Fruit fly (Drosophila melanogaster) whole organism, pupa: Measurements from ENCODE around the gene CG46339.

Source experiments
- CG12605 ChIP-seq: fragments of 200-800 bp; sonication (Bioruptor generic); IDR thresholded peaks from 2 replicates; pipeline ENCODE4 v1.3.6; 2022; ENCODE audit warnings: missing biosample characterization, missing genetic modification characterization
- CG13204 ChIP-seq: fragments of 200-800 bp; sonication (Bioruptor generic); optimal IDR thresholded peaks from 2 replicates; lab custom pipeline; 2018; ENCODE audit warnings: missing biosample characterization, mild to moderate bottlenecking, missing genetic modification characterization, moderate library complexity
- CG8301 ChIP-seq: fragments of 200-800 bp; sonication (Bioruptor generic); optimal IDR thresholded peaks from 2 replicates; lab custom pipeline; 2018; ENCODE audit warnings: missing biosample characterization, mild to moderate bottlenecking, missing genetic modification characterization
- D1 ChIP-seq: fragments of 200-800 bp; sonication (Bioruptor generic); optimal IDR thresholded peaks from 2 replicates; lab custom pipeline; 2018; ENCODE audit warnings: missing biosample characterization, mild to moderate bottlenecking, missing genetic modification characterization, moderate library complexity
- Pif1A ChIP-seq: fragments of 200-800 bp; sonication (Bioruptor generic); optimal IDR thresholded peaks from 3 replicates; lab custom pipeline; 2016; ENCODE audit warnings: missing biosample characterization, missing genetic modification characterization
- Pif1B ChIP-seq: fragments of 200-800 bp; sonication (Bioruptor generic); optimal IDR thresholded peaks from 3 replicates; lab custom pipeline; 2016; ENCODE audit warnings: missing biosample characterization, missing genetic modification characterization
- Snoo ChIP-seq: fragments of 200-800 bp; sonication (Bioruptor generic); optimal IDR thresholded peaks from 3 replicates; lab custom pipeline; 2017; ENCODE audit warnings: missing biosample characterization, mild to moderate bottlenecking, missing genetic modification characterization, inconsistent platforms
- fd96Ca ChIP-seq: fragments of 200-800 bp; sonication (Bioruptor generic); IDR thresholded peaks from 3 replicates; pipeline ENCODE4 v1.3.6; 2022; ENCODE audit warnings: missing biosample characterization, missing genetic modification characterization
- gl ChIP-seq: fragments of 200-800 bp; sonication (Bioruptor generic); optimal IDR thresholded peaks from 2 replicates; lab custom pipeline; 2018; ENCODE audit warnings: missing biosample characterization, mild to moderate bottlenecking, missing genetic modification characterization

DNA sequence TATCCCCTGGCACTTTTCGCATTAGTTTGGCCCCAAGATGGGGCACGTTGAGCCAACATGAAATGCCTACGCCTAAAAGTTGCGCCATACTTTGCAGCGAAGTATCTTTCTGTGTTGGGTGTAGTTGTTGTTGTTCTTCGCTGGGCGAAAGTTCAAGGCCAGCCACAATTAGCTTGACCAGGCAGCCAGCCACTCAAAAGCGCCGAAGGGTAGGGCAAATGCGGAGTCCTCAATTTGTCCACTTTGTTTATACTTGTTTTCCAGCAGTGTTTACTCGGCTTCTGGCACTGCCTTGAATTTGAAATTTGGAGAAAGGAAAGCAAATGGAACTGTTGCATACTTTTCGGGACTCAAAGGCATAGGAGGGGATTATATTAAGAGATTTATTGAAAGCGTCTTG lies 41.6 kb downstream of the CG46339 start:
- no peak for TF ChIP-seq Pif1B (GFP tag; lab: Kevin White, UChicago)
- TF ChIP-seq Pif1A: no peak
- TF ChIP-seq Snoo (tag; lab: Kevin White, UChicago): no peak
- no peak for TF ChIP-seq D1 (tag; lab: Kevin White, UChicago)
- no peak for TF ChIP-seq CG13204 (GFP tag; lab: Kevin White, UChicago)
- no peak for TF ChIP-seq CG12605 (GFP tag; lab: Robert Waterston, UW)
- no peak for TF ChIP-seq CG8301 (tag; lab: Kevin White, UChicago)
- TF ChIP-seq gl (tag; lab: Kevin White, UChicago): no peak
- TF ChIP-seq fd96Ca: no peak
